In genomic region chrX:10768043-10768674, dm6 we compare ENCODE assay signal across 5 fruit fly cellular contexts.
A peak's percentile ranks its signal among the peaks of the same experiment; 100 is the strongest.
TF ChIP-seq lines count a peak whose summit lies in the region.

Gene Atg8a (minus strand): TSS chrX:10768338.
Gene BTBD9 (plus strand): TSS chrX:10768537.

- peak; percentile 77 to 88 for TF ChIP-seq CTCF in S2 (optimal IDR thresholded peaks at IDR 0.05; lab: Kevin White, UChicago)
- peak; percentile 62 for TF ChIP-seq CTCF in whole organism, embryonic (GFP tag; optimal IDR thresholded peaks at IDR 0.05; lab: Kevin White, UChicago)

TF ChIP-seq in whole organism, adult, 20 proteins besides CTCF, POLR2A, EP300 and RAD21:
- TF ChIP-seq kay (GFP tag; lab: Kevin White, UChicago; ENCODE audit: borderline replicate concordance) (no peak), CG7101 (tag; optimal IDR thresholded peaks at IDR 0.05; lab: Kevin White, UChicago) (peak; percentile 32), Crg-1 (GFP tag; optimal IDR thresholded peaks at IDR 0.05; lab: Kevin White, UChicago) (peak; percentile 40), Clk (GFP tag; optimal IDR thresholded peaks at IDR 0.05; lab: Kevin White, UChicago) (no peak), CG5204 (GFP tag; optimal IDR thresholded peaks at IDR 0.05; lab: Kevin White, UChicago) (no peak), tj (GFP tag; optimal IDR thresholded peaks at IDR 0.05; lab: Kevin White, UChicago) (peak; percentile 58), CG33017 (tag; optimal IDR thresholded peaks at IDR 0.05; lab: Kevin White, UChicago) (no peak), CG11617 (GFP tag; optimal IDR thresholded peaks at IDR 0.05; lab: Kevin White, UChicago) (peak; percentile 27), CG12768 (GFP tag; optimal IDR thresholded peaks at IDR 0.05; lab: Kevin White, UChicago) (no peak), pad (GFP tag; optimal IDR thresholded peaks at IDR 0.05; lab: Kevin White, UChicago) (peak; percentile 23), cnc (optimal IDR thresholded peaks at IDR 0.05; lab: Kevin White, UChicago) (peak; percentile 34 to 72), bab1 (GFP tag; optimal IDR thresholded peaks at IDR 0.05; lab: Kevin White, UChicago) (peak; percentile 77), CG14711 (tag; optimal IDR thresholded peaks at IDR 0.05; lab: Kevin White, UChicago) (peak; percentile 9), CG7045 (GFP tag; optimal IDR thresholded peaks at IDR 0.05; lab: Kevin White, UChicago) (no peak), Mnt (GFP tag; optimal IDR thresholded peaks at IDR 0.05; lab: Kevin White, UChicago) (peak; percentile 60), CG1620 (GFP tag; optimal IDR thresholded peaks at IDR 0.05; lab: Kevin White, UChicago) (peak; percentile 35), toe (GFP tag; optimal IDR thresholded peaks at IDR 0.05; lab: Kevin White, UChicago) (no peak), cic (GFP tag; optimal IDR thresholded peaks at IDR 0.05; lab: Kevin White, UChicago) (peak; percentile 8), ovo (GFP tag; optimal IDR thresholded peaks at IDR 0.05; lab: Kevin White, UChicago) (no peak), Hr96 (GFP tag; optimal IDR thresholded peaks at IDR 0.05; lab: Kevin White, UChicago) (peak; percentile 22)

TF ChIP-seq in whole organism, embryonic, 481 proteins besides CTCF, POLR2A, EP300 and RAD21 (continues in another document):
- TF ChIP-seq CG9797 (GFP tag; optimal IDR thresholded peaks at IDR 0.05; lab: Kevin White, UChicago) (peak; percentile 100), jumu (GFP tag; optimal IDR thresholded peaks at IDR 0.05; lab: Kevin White, UChicago) (peak; percentile 63), kah (GFP tag; optimal IDR thresholded peaks at IDR 0.05; lab: Kevin White, UChicago) (no peak), Side (GFP tag; optimal IDR thresholded peaks at IDR 0.05; lab: Kevin White, UChicago) (peak; percentile 17), gfzf (GFP tag; optimal IDR thresholded peaks at IDR 0.05; lab: Kevin White, UChicago) (peak; percentile 100), CG5953 (GFP tag; IDR thresholded peaks at IDR 0.05; lab: Robert Waterston, UW) (no peak), Hr39 (optimal IDR thresholded peaks at IDR 0.05; lab: Kevin White, UChicago) (no peak), repo (GFP tag; optimal IDR thresholded peaks at IDR 0.05; lab: Kevin White, UChicago) (peak; percentile 41), Dref (GFP tag; IDR thresholded peaks at IDR 0.05; lab: Robert Waterston, UW) (peak; percentile 96), Sox100B (GFP tag; optimal IDR thresholded peaks at IDR 0.05; lab: Kevin White, UChicago) (no peak), ci (GFP tag; IDR thresholded peaks at IDR 0.05; lab: Robert Waterston, UW) (peak; percentile 51; the same call in 2 of the 3 replicates), cwo (GFP tag; optimal IDR thresholded peaks at IDR 0.05; lab: Kevin White, UChicago) (peak; percentile 18), sens (GFP tag; lab: Kevin White, UChicago) (peak; percentile 70), CG31441 (GFP tag; IDR thresholded peaks at IDR 0.05; lab: Robert Waterston, UW) (0 out of 2 replicates have a peak, but pooled peaks have one; percentile 22), Rx (GFP tag; IDR thresholded peaks at IDR 0.05; lab: Robert Waterston, UW) (no peak), Six4 (GFP tag; optimal IDR thresholded peaks at IDR 0.05; lab: Kevin White, UChicago) (no peak), Chrac-16 (GFP tag; optimal IDR thresholded peaks at IDR 0.05; lab: Kevin White, UChicago) (no peak), Gsc (GFP tag; IDR thresholded peaks at IDR 0.05; lab: Robert Waterston, UW) (no peak), odd (GFP tag; optimal IDR thresholded peaks at IDR 0.05; lab: Kevin White, UChicago) (no peak), CG8765 (GFP tag; IDR thresholded peaks at IDR 0.05; lab: Robert Waterston, UW) (no peak), B-H2 (GFP tag; optimal IDR thresholded peaks at IDR 0.05; lab: Kevin White, UChicago) (peak; percentile 51), CG6272 (GFP tag; IDR thresholded peaks at IDR 0.05; lab: Robert Waterston, UW) (no peak), CG10321 (GFP tag; IDR thresholded peaks at IDR 0.05; lab: Robert Waterston, UW) (no peak), PHDP (tag; optimal IDR thresholded peaks at IDR 0.05; lab: Kevin White, UChicago) (peak; percentile 20), chif (GFP tag; optimal IDR thresholded peaks at IDR 0.05; lab: Kevin White, UChicago) (peak in 1 of 2 experiments; percentile 55)

TF ChIP-seq in whole organism, prepupa, 60 proteins besides CTCF, POLR2A, EP300 and RAD21:
- TF ChIP-seq cyc (GFP tag; optimal IDR thresholded peaks at IDR 0.05; lab: Kevin White, UChicago) (no peak), Eip78C (GFP tag; lab: Kevin White, UChicago) (peak; percentile 31), fkh (GFP tag; optimal IDR thresholded peaks at IDR 0.05; lab: Kevin White, UChicago) (peak; percentile 5)

TF ChIP-seq in whole organism, wandering third instar larva, 38 proteins besides CTCF, POLR2A, EP300 and RAD21:
- TF ChIP-seq dsf (GFP tag; optimal IDR thresholded peaks at IDR 0.05; lab: Kevin White, UChicago; ENCODE audit: borderline replicate concordance) = no peak
- peak; percentile 23 for TF ChIP-seq h (GFP tag; optimal IDR thresholded peaks at IDR 0.05; lab: Kevin White, UChicago)
- no peak for TF ChIP-seq CG9705 (GFP tag; optimal IDR thresholded peaks at IDR 0.05; lab: Kevin White, UChicago)
- no peak for TF ChIP-seq Dfd (GFP tag; optimal IDR thresholded peaks at IDR 0.05; lab: Kevin White, UChicago)
- no peak for TF ChIP-seq psq (GFP tag; optimal IDR thresholded peaks at IDR 0.05; lab: Kevin White, UChicago)
- TF ChIP-seq Abd-B (GFP tag; optimal IDR thresholded peaks at IDR 0.05; lab: Kevin White, UChicago) = no peak
- TF ChIP-seq dl (GFP tag; optimal IDR thresholded peaks at IDR 0.05; lab: Kevin White, UChicago; ENCODE audit: insufficient read depth in 1 of 2, partially characterized antibody in 2 of 2) = no peak
- peak; percentile 45 for TF ChIP-seq Hr83 (GFP tag; optimal IDR thresholded peaks at IDR 0.05; lab: Kevin White, UChicago; ENCODE audit: poor library complexity, severe bottlenecking)
- no peak for TF ChIP-seq Rel (GFP tag; optimal IDR thresholded peaks at IDR 0.05; lab: Kevin White, UChicago)
- TF ChIP-seq Rel (tag; optimal IDR thresholded peaks at IDR 0.05; lab: Kevin White, UChicago) = peak; percentile 19
- TF ChIP-seq pan (optimal IDR thresholded peaks at IDR 0.05; lab: Kevin White, UChicago) = no peak
- peak; percentile 28 for TF ChIP-seq rgr (GFP tag; optimal IDR thresholded peaks at IDR 0.05; lab: Kevin White, UChicago)
- no peak for TF ChIP-seq sage (GFP tag; optimal IDR thresholded peaks at IDR 0.05; lab: Kevin White, UChicago)
- peak; percentile 12 for TF ChIP-seq OdsH (GFP tag; optimal IDR thresholded peaks at IDR 0.05; lab: Kevin White, UChicago)
- TF ChIP-seq tai (GFP tag; optimal IDR thresholded peaks at IDR 0.05; lab: Kevin White, UChicago) = no peak
- no peak for TF ChIP-seq GATAd (GFP tag; optimal IDR thresholded peaks at IDR 0.05; lab: Kevin White, UChicago)
- peak; percentile 64 for TF ChIP-seq Myc (optimal IDR thresholded peaks at IDR 0.05; lab: Kevin White, UChicago)
- TF ChIP-seq ey (GFP tag; optimal IDR thresholded peaks at IDR 0.05; lab: Kevin White, UChicago) = no peak
- no peak for TF ChIP-seq brk (GFP tag; optimal IDR thresholded peaks at IDR 0.05; lab: Kevin White, UChicago)
- no peak for TF ChIP-seq Vsx2 (GFP tag; optimal IDR thresholded peaks at IDR 0.05; lab: Kevin White, UChicago; ENCODE audit: partially characterized antibody)
- no peak for TF ChIP-seq N (GFP tag; optimal IDR thresholded peaks at IDR 0.05; lab: Kevin White, UChicago)
- TF ChIP-seq br (GFP tag; optimal IDR thresholded peaks at IDR 0.05; lab: Kevin White, UChicago) = peak; percentile 13
- peak; percentile 35 for TF ChIP-seq fru (GFP tag; optimal IDR thresholded peaks at IDR 0.05; lab: Kevin White, UChicago)
- no peak for TF ChIP-seq CG32264 (GFP tag; optimal IDR thresholded peaks at IDR 0.05; lab: Kevin White, UChicago)
- no peak for TF ChIP-seq jim (GFP tag; optimal IDR thresholded peaks at IDR 0.05; lab: Kevin White, UChicago)
- no peak for TF ChIP-seq usp (GFP tag; optimal IDR thresholded peaks at IDR 0.05; lab: Kevin White, UChicago)
- TF ChIP-seq Hnf4 (GFP tag; optimal IDR thresholded peaks at IDR 0.05; lab: Kevin White, UChicago) = no peak
- peak in 1 of 2 experiments; percentile 0 for TF ChIP-seq foxo (GFP tag; optimal IDR thresholded peaks at IDR 0.05; lab: Kevin White, UChicago)
- no peak for TF ChIP-seq CrebA (GFP tag; optimal IDR thresholded peaks at IDR 0.05; lab: Kevin White, UChicago; ENCODE audit: borderline replicate concordance)
- TF ChIP-seq Hr78 (GFP tag; optimal IDR thresholded peaks at IDR 0.05; lab: Kevin White, UChicago) = no peak
- no peak for TF ChIP-seq HLH106 (tag; optimal IDR thresholded peaks at IDR 0.05; lab: Kevin White, UChicago)
- no peak for TF ChIP-seq Jra (GFP tag; optimal IDR thresholded peaks at IDR 0.05; lab: Kevin White, UChicago)
- TF ChIP-seq lola (GFP tag; optimal IDR thresholded peaks at IDR 0.05; lab: Kevin White, UChicago) = no peak
- peak; percentile 15 for TF ChIP-seq sv (GFP tag; optimal IDR thresholded peaks at IDR 0.05; lab: Kevin White, UChicago)
- TF ChIP-seq dmrt93B (GFP tag; optimal IDR thresholded peaks at IDR 0.05; lab: Kevin White, UChicago) = no peak
- TF ChIP-seq Mio (GFP tag; optimal IDR thresholded peaks at IDR 0.05; lab: Kevin White, UChicago) = no peak
- no peak for TF ChIP-seq Dif (GFP tag; optimal IDR thresholded peaks at IDR 0.05; lab: Kevin White, UChicago; ENCODE audit: partially characterized antibody)
- TF ChIP-seq Sp1 (GFP tag; optimal IDR thresholded peaks at IDR 0.05; lab: Kevin White, UChicago) = no peak
- no peak for TF ChIP-seq woc (GFP tag; optimal IDR thresholded peaks at IDR 0.05; lab: Kevin White, UChicago)
TF ChIP-seq in whole organism, wandering third instar larva: peak in this region for 10.
